Worm (Caenorhabditis elegans) whole organism, midembryonic: Measurements from ENCODE around the gene eat-4.

Experiments
- T22C8.4 ChIP-seq: fragments of 200-800 bp; sonication (Bioruptor generic); IDR thresholded peaks from 2 replicates; pipeline ENCODE4 v1.3.6; 2022; ENCODE audit warnings: missing genetic modification characterization, missing compliant biosample characterization
- cog-1 ChIP-seq: sonication (generic microtip); optimal IDR thresholded peaks from 2 replicates; lab custom pipeline; 2016; ENCODE audit warnings: missing genetic modification characterization, missing compliant biosample characterization
- flt-1 ChIP-seq: fragments of 200-800 bp; sonication (Bioruptor generic); IDR thresholded peaks from 2 replicates; pipeline ENCODE4 v1.3.6; 2022; ENCODE audit warnings: missing genetic modification characterization, missing compliant biosample characterization
- klf-2 ChIP-seq: fragments of 200-800 bp; sonication (Bioruptor generic); conservative IDR thresholded peaks from 2 replicates; pipeline ENCODE4 v1.3.6; 2022; ENCODE audit warnings: missing genetic modification reagents, missing genetic modification characterization, missing compliant biosample characterization
- med-1 ChIP-seq: sonication (generic microtip); optimal IDR thresholded peaks from 2 replicates; lab custom pipeline; 2017; ENCODE audit warnings: missing genetic modification characterization, mild to moderate bottlenecking, missing compliant biosample characterization, antibody characterized with exemption, missing genetic modification reagents; ENCODE audit not compliant: insufficient read depth
- ref-1 ChIP-seq: fragments of 200-800 bp; sonication (Bioruptor generic); conservative IDR thresholded peaks from 2 replicates; pipeline ENCODE4 v1.3.6; 2022; ENCODE audit warnings: missing genetic modification reagents, missing genetic modification characterization, missing compliant biosample characterization
- tab-1 ChIP-seq: fragments of 200-800 bp; sonication (Bioruptor generic); IDR thresholded peaks from 2 replicates; pipeline ENCODE4 v1.3.6; 2022; ENCODE audit warnings: missing genetic modification characterization, missing compliant biosample characterization
- ztf-23 ChIP-seq: fragments of 200-800 bp; sonication (Bioruptor generic); IDR thresholded peaks from 2 replicates; pipeline ENCODE4 v1.3.6; 2022; ENCODE audit warnings: missing genetic modification reagents, missing genetic modification characterization, missing compliant biosample characterization
- ztf-29 ChIP-seq: fragments of 200-800 bp; sonication (Bioruptor generic); IDR thresholded peaks from 2 replicates; pipeline ENCODE4 v1.3.6; 2022; ENCODE audit warnings: missing genetic modification reagents, missing genetic modification characterization, missing compliant biosample characterization

Gene eat-4

ce11 chrIII:9110270-9110669, 26.4 kb upstream of the eat-4 start:
- TF ChIP-seq flt-1 (GFP tag; lab: Robert Waterston, UW), result no peak
- TF ChIP-seq ztf-29 (GFP tag; lab: Robert Waterston, UW), result no peak
- no peak for TF ChIP-seq cog-1 (tag; lab: Kevin White, UChicago)
- TF ChIP-seq ztf-23, result no peak
- TF ChIP-seq ref-1 (GFP tag; lab: Robert Waterston, UW), result no peak
- TF ChIP-seq klf-2 (GFP tag; lab: Robert Waterston, UW), result no peak
- no peak for TF ChIP-seq T22C8.4 (GFP tag; lab: Robert Waterston, UW)
- no peak for TF ChIP-seq tab-1 (GFP tag; lab: Robert Waterston, UW)
- no peak for TF ChIP-seq med-1 (GFP tag; lab: Kevin White, UChicago)

- TF ChIP-seq ztf-29 (GFP tag; lab: Robert Waterston, UW) (peak; percentile 28; the same call in 1 of the 2 replicates), ztf-23 (0 out of 2 replicates have a peak, but pooled peaks have one; percentile 49), T22C8.4 (GFP tag; lab: Robert Waterston, UW) (0 out of 2 replicates have a peak, but pooled peaks have one; percentile 34), flt-1 (GFP tag; lab: Robert Waterston, UW) (peak; percentile 87), klf-2 (GFP tag; lab: Robert Waterston, UW) (0 out of 2 replicates have a peak, but pooled peaks have one; percentile 43)
Observed at ce11 chrIII:9110914-9111313, 25.8 kb upstream of the eat-4 start.

- no peak for TF ChIP-seq flt-1 (GFP tag; lab: Robert Waterston, UW)
- TF ChIP-seq tab-1 (GFP tag; lab: Robert Waterston, UW), result peak; percentile 55; the same call in 1 of the 2 replicates
- TF ChIP-seq ztf-29 (GFP tag; lab: Robert Waterston, UW), result no peak
- no peak for TF ChIP-seq cog-1 (tag; lab: Kevin White, UChicago)
Observed at ce11 chrIII:9112479-9112878, 24.2 kb upstream of the eat-4 start.

ce11 chrIII:9114076-9114475, 22.6 kb upstream of the eat-4 start:
- TF ChIP-seq cog-1 (tag; lab: Kevin White, UChicago) (no peak), flt-1 (GFP tag; lab: Robert Waterston, UW) (peak; percentile 44; the same call in 1 of the 2 replicates)

- TF ChIP-seq ztf-23, result no peak
- TF ChIP-seq ztf-29 (GFP tag; lab: Robert Waterston, UW), result no peak
- no peak for TF ChIP-seq cog-1 (tag; lab: Kevin White, UChicago)
- TF ChIP-seq klf-2 (GFP tag; lab: Robert Waterston, UW), result no peak
Observed at ce11 chrIII:9114649-9115048, 22.0 kb upstream of the eat-4 start, which contains the start of gene ZK512.1. TSS of gene ZK512.1 (plus strand) at chrIII:9114949.

- no peak for TF ChIP-seq flt-1 (GFP tag; lab: Robert Waterston, UW)
Observed at ce11 chrIII:9115745-9116144, 20.9 kb upstream of the eat-4 start.

ce11 chrIII:9118314-9118850, 18.3 kb upstream of the eat-4 start, which contains the start of gene grl-11:
TSS of gene grl-11 (minus strand) at chrIII:9118364.
- no peak for TF ChIP-seq flt-1 (GFP tag; lab: Robert Waterston, UW)
- TF ChIP-seq med-1 (GFP tag; lab: Kevin White, UChicago), result no peak
- TF ChIP-seq T22C8.4 (GFP tag; lab: Robert Waterston, UW), result no peak
- no peak for TF ChIP-seq ztf-23
- no peak for TF ChIP-seq ztf-29 (GFP tag; lab: Robert Waterston, UW)
- no peak for TF ChIP-seq cog-1 (tag; lab: Kevin White, UChicago)
- no peak for TF ChIP-seq ref-1 (GFP tag; lab: Robert Waterston, UW)
- no peak for TF ChIP-seq tab-1 (GFP tag; lab: Robert Waterston, UW)
- TF ChIP-seq klf-2 (GFP tag; lab: Robert Waterston, UW), result no peak

ce11 chrIII:9118921-9119606, 17.6 kb upstream of the eat-4 start, which contains the start of gene ced-11:
TSS of gene ced-11 (plus strand) at chrIII:9119556.
- TF ChIP-seq flt-1 (GFP tag; lab: Robert Waterston, UW), result no peak

- TF ChIP-seq klf-2 (GFP tag; lab: Robert Waterston, UW) (no peak), ztf-29 (GFP tag; lab: Robert Waterston, UW) (no peak), flt-1 (GFP tag; lab: Robert Waterston, UW) (no peak), ref-1 (GFP tag; lab: Robert Waterston, UW) (no peak), med-1 (GFP tag; lab: Kevin White, UChicago) (no peak), cog-1 (tag; lab: Kevin White, UChicago) (no peak), T22C8.4 (GFP tag; lab: Robert Waterston, UW) (no peak), ztf-23 (no peak), tab-1 (GFP tag; lab: Robert Waterston, UW) (no peak)
Observed at ce11 chrIII:9125789-9126304, 10.8 kb upstream of the eat-4 start, which contains the start of gene sec-16A.1. TSS of gene sec-16A.1 (plus strand) at chrIII:9125839.

ce11 chrIII:9130588-9130987, 6.1 kb upstream of the eat-4 start, which contains the start of gene ZK512.10:
TSS of gene ZK512.10 (plus strand) at chrIII:9130888.
- TF ChIP-seq cog-1 (tag; lab: Kevin White, UChicago) (no peak), ref-1 (GFP tag; lab: Robert Waterston, UW) (no peak), flt-1 (GFP tag; lab: Robert Waterston, UW) (no peak), klf-2 (GFP tag; lab: Robert Waterston, UW) (no peak), ztf-29 (GFP tag; lab: Robert Waterston, UW) (no peak)
